Worm (Caenorhabditis elegans) whole organism, L4/young adult: ENCODE data around the gene K10C9.4.

ENCODE experiments used
- W03F9.2 ChIP-seq: fragments of 150-350 bp; optimal IDR thresholded peaks from 2 replicates; lab custom pipeline; 2014; ENCODE audit warnings: missing biosample characterization, missing genetic modification characterization
- dao-5 ChIP-seq: sonication (generic microtip); optimal IDR thresholded peaks from 2 replicates; lab custom pipeline; 2016; ENCODE audit warnings: missing genotype, missing genetic modification characterization, moderate library complexity, missing compliant biosample characterization
- him-1 ChIP-seq: sonication (generic microtip); optimal IDR thresholded peaks from 2 replicates; lab custom pipeline; 2016; ENCODE audit warnings: missing genotype, missing genetic modification reagents, missing genetic modification characterization, missing compliant biosample characterization

- no peak for TF ChIP-seq him-1 (tag; lab: Kevin White, UChicago)
- TF ChIP-seq W03F9.2 (tag; lab: Kevin White, UChicago), result no peak
- TF ChIP-seq dao-5 (tag; lab: Kevin White, UChicago), result no peak
Measured at ce11 chrV:1053385-1053784, 571 bp upstream of the K10C9.4 start.
